Worm (Caenorhabditis elegans) whole organism, L1 larva: ENCODE results near the gene T05B11.4.

Source experiments
- ceh-82 ChIP-seq, 3 experiments: fragments of 150-350 bp in 1 of 3; sonication (generic microtip) in 2 of 3; optimal IDR thresholded peaks; 2 replicates each; lab custom pipeline; 2014 to 2017; ENCODE audit warnings: missing biosample characterization in 3 of 3, missing genetic modification characterization in 3 of 3
- ces-1 ChIP-seq: fragments of 150-350 bp; optimal IDR thresholded peaks from 2 replicates; lab custom pipeline; 2014; ENCODE audit warnings: missing biosample characterization, missing genetic modification reagents, missing genetic modification characterization
- elt-3 ChIP-seq, 6 experiments: fragments of 150-350 bp in 1 of 6; sonication (generic microtip); optimal IDR thresholded peaks; 2 replicates each; lab custom pipeline; 2017 to 2018; ENCODE audit warnings: missing biosample characterization in 6 of 6, missing genetic modification characterization in 6 of 6, inconsistent platforms in 1 of 6
- irx-1 ChIP-seq: sonication (generic microtip); optimal IDR thresholded peaks from 2 replicates; lab custom pipeline; 2016; ENCODE audit warnings: missing genetic modification characterization, missing compliant biosample characterization
- lin-39 ChIP-seq: fragments of 150-350 bp; optimal IDR thresholded peaks from 2 replicates; lab custom pipeline; 2014; ENCODE audit warnings: missing biosample characterization, missing genetic modification reagents, missing genetic modification characterization
- mdl-1 ChIP-seq, 2 experiments: fragments of 150-350 bp; optimal IDR thresholded peaks; 2 replicates each; lab custom pipeline; 2014 to 2017; ENCODE audit warnings: missing biosample characterization in 2 of 2, missing genetic modification characterization in 2 of 2, inconsistent platforms in 1 of 2
- pqm-1 ChIP-seq: sonication (generic microtip); optimal IDR thresholded peaks from 3 replicates; lab custom pipeline; 2017; ENCODE audit warnings: missing biosample characterization, missing genetic modification characterization
- zag-1 ChIP-seq: fragments of 150-350 bp; optimal IDR thresholded peaks from 2 replicates; lab custom pipeline; 2014; ENCODE audit warnings: missing biosample characterization, missing genetic modification characterization

DNA sequence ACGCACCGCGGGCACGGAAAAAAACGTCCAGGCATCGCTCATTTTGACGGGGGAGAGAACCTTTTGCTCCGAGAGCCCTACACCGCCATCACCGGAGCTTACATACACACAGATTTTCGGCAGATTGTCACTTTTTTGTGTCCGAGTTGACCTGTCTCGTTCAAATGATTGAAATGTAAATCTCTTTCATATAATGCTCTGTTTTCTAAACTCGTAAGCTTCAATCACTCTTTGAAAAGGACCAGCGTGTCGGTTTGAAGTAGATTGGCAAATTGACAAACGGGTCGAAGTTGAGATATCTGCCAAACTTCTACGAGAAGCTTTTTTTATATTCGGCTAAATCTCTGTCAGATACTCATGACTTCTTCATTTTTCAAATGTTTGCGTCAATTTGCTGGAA lies 7.3 kb downstream of the T05B11.4 start:
- TF ChIP-seq lin-39 (tag; lab: Kevin White, UChicago) (no peak), zag-1 (no peak), irx-1 (no peak), ces-1 (GFP tag; lab: Kevin White, UChicago) (no peak), ceh-82 (tag; optimal IDR thresholded peaks at IDR 0.05; lab: Kevin White, UChicago) (no peak), elt-3 (tag; optimal IDR thresholded peaks at IDR 0.05; lab: Kevin White, UChicago) (no peak), pqm-1 (no peak), mdl-1 (tag; optimal IDR thresholded peaks at IDR 0.05; lab: Kevin White, UChicago) (no peak)
